Worm (Caenorhabditis elegans) whole organism, L3 larva: ENCODE data around the gene plr-1.

Source experiments
- R02D3.7 ChIP-seq: fragments of 150-350 bp; optimal IDR thresholded peaks from 2 replicates; lab custom pipeline; 2014; ENCODE audit warnings: missing biosample characterization, missing genetic modification characterization
- ama-1 ChIP-seq: fragments of 150-350 bp; optimal IDR thresholded peaks from 2 replicates; lab custom pipeline; 2018
- ceh-16 ChIP-seq: sonication (generic microtip); optimal IDR thresholded peaks from 2 replicates; lab custom pipeline; 2017; ENCODE audit warnings: missing biosample characterization, missing genetic modification characterization
- elt-2 ChIP-seq: sonication (generic microtip); optimal IDR thresholded peaks from 2 replicates; lab custom pipeline; 2016; ENCODE audit warnings: missing genetic modification reagents, mild to moderate bottlenecking, missing genetic modification characterization, missing compliant biosample characterization
- fkh-10 ChIP-seq: sonication (generic microtip); optimal IDR thresholded peaks from 2 replicates; lab custom pipeline; 2017; ENCODE audit warnings: missing biosample characterization, missing genetic modification reagents, missing genetic modification characterization
- hmg-11 ChIP-seq: sonication (generic microtip); optimal IDR thresholded peaks from 2 replicates; lab custom pipeline; 2016; ENCODE audit warnings: missing genetic modification characterization, missing compliant biosample characterization
- nhr-11 ChIP-seq: fragments of 150-350 bp; optimal IDR thresholded peaks from 2 replicates; lab custom pipeline; 2014; ENCODE audit warnings: missing biosample characterization, missing genetic modification characterization
- nhr-25 ChIP-seq: sonication (generic microtip); optimal IDR thresholded peaks from 2 replicates; lab custom pipeline; 2017; ENCODE audit warnings: missing biosample characterization, missing genetic modification characterization
- nhr-77 ChIP-seq: fragments of 150-350 bp; optimal IDR thresholded peaks from 2 replicates; lab custom pipeline; 2014; ENCODE audit warnings: missing biosample characterization, missing genetic modification characterization
- skn-1 ChIP-seq: fragments of 150-350 bp; optimal IDR thresholded peaks from 2 replicates; lab custom pipeline; 2014; ENCODE audit warnings: missing biosample characterization, missing genetic modification characterization
- snpc-4 ChIP-seq: fragments of 150-350 bp; optimal IDR thresholded peaks from 2 replicates; lab custom pipeline; 2014; ENCODE audit warnings: missing biosample characterization, missing genetic modification characterization
- ztf-11 ChIP-seq: fragments of 150-350 bp; optimal IDR thresholded peaks from 2 replicates; lab custom pipeline; 2014; ENCODE audit warnings: missing biosample characterization, missing genetic modification characterization

ce11 chrIII:11478468-11479363, 22.0 kb downstream of the plr-1 start:
- TF ChIP-seq nhr-77 (tag; lab: Kevin White, UChicago), result no peak
- TF ChIP-seq elt-2 (tag; lab: Kevin White, UChicago), result no peak
- no peak for TF ChIP-seq fkh-10 (GFP tag; lab: Kevin White, UChicago)
- TF ChIP-seq snpc-4 (tag; lab: Kevin White, UChicago), result no peak
- TF ChIP-seq R02D3.7 (tag; lab: Kevin White, UChicago), result no peak
- TF ChIP-seq hmg-11 (tag; lab: Kevin White, UChicago), result peak; percentile 32
- no peak for TF ChIP-seq ama-1 (lab: Kevin White, UChicago)
- no peak for TF ChIP-seq nhr-11 (tag; lab: Kevin White, UChicago)
- TF ChIP-seq ceh-16, result no peak
- no peak for TF ChIP-seq skn-1 (tag; lab: Kevin White, UChicago)
- TF ChIP-seq ztf-11 (tag; lab: Kevin White, UChicago), result no peak
- peak; percentile 77 for TF ChIP-seq nhr-25 (tag; lab: Kevin White, UChicago)
